Worm (Caenorhabditis elegans): ENCODE results near the gene clip-1.

Gene clip-1

ce11 chrIII:9228190-9228589 lies 40.7 kb downstream of the clip-1 start (continued):
- TF ChIP-seq aly-2 (tag; optimal IDR thresholded peaks at IDR 0.05) (no peak), zag-1 (tag; optimal IDR thresholded peaks at IDR 0.05) (no peak)

- no peak for TF ChIP-seq nhr-129 (tag; optimal IDR thresholded peaks at IDR 0.05)
- no peak for TF ChIP-seq ceh-16 (tag; optimal IDR thresholded peaks at IDR 0.05)
- TF ChIP-seq ceh-82 (tag; optimal IDR thresholded peaks at IDR 0.05), result no peak
- no peak for TF ChIP-seq ztf-1 (GFP tag; conservative IDR thresholded peaks at IDR 0.05)
- TF ChIP-seq nhr-12 (tag; optimal IDR thresholded peaks at IDR 0.05), result no peak
- TF ChIP-seq nhr-237 (tag; optimal IDR thresholded peaks at IDR 0.05), result no peak
- no peak for TF ChIP-seq peb-1 (tag; optimal IDR thresholded peaks at IDR 0.05)
- TF ChIP-seq unc-62 (GFP tag; optimal IDR thresholded peaks at IDR 0.05), result no peak
- no peak for TF ChIP-seq unc-55 (GFP tag; optimal IDR thresholded peaks at IDR 0.05)
- no peak for TF ChIP-seq gmeb-1 (tag; optimal IDR thresholded peaks at IDR 0.05)
- no peak for TF ChIP-seq nhr-10 (tag; optimal IDR thresholded peaks at IDR 0.05)
- no peak for TF ChIP-seq snpc-4 (tag; optimal IDR thresholded peaks at IDR 0.05)
Measured at ce11 chrIII:9224986-9225385, 43.9 kb downstream of the clip-1 start.

ce11 chrIII:9215367-9215766 lies 53.5 kb downstream of the clip-1 start, which contains the start of gene npr-29:
Gene npr-29 (minus strand): TSS chrIII:9215467.
- TF ChIP-seq unc-55 (GFP tag; optimal IDR thresholded peaks at IDR 0.05), result no peak
- no peak for TF ChIP-seq gmeb-1 (tag; optimal IDR thresholded peaks at IDR 0.05)
- TF ChIP-seq nhr-77 (tag; optimal IDR thresholded peaks at IDR 0.05), result no peak
- no peak for TF ChIP-seq ceh-16 (tag; optimal IDR thresholded peaks at IDR 0.05)

All from whole organism, L2 larva.